Fruit fly (Drosophila melanogaster): ENCODE data around the gene CG16713.

The CG16713 gene

dm6 chr2L:3662307-3662795 is 32.9 kb downstream of the CG16713 start, which contains the start of gene Drgx (continued):
- TF ChIP-seq nerfin-2 (GFP tag; IDR thresholded peaks at IDR 0.05; ENCODE audit: partially characterized antibody) (peak; percentile 17; the same call in 1 of the 2 replicates), CG4617 (GFP tag; optimal IDR thresholded peaks at IDR 0.05; ENCODE audit: borderline replicate concordance) (no peak), chif (GFP tag; optimal IDR thresholded peaks at IDR 0.05) (no peak), B-H2 (GFP tag; optimal IDR thresholded peaks at IDR 0.05) (no peak), Asciz (GFP tag; optimal IDR thresholded peaks at IDR 0.05) (no peak), CG4424 (GFP tag; optimal IDR thresholded peaks at IDR 0.05) (no peak), CG11504 (tag; optimal IDR thresholded peaks at IDR 0.05) (no peak), CG31365 (tag; optimal IDR thresholded peaks at IDR 0.05) (no peak), jing (GFP tag; optimal IDR thresholded peaks at IDR 0.05) (no peak), CG1832 (GFP tag; optimal IDR thresholded peaks at IDR 0.05) (peak; percentile 93), CG4820 (GFP tag; optimal IDR thresholded peaks at IDR 0.05) (no peak), Med (GFP tag) (no peak), CG2712 (tag; optimal IDR thresholded peaks at IDR 0.05) (no peak), en (GFP tag; optimal IDR thresholded peaks at IDR 0.05) (no peak), ase (GFP tag; IDR thresholded peaks at IDR 0.05) (no peak), grau (tag; optimal IDR thresholded peaks at IDR 0.05) (no peak), gro (GFP tag; optimal IDR thresholded peaks at IDR 0.05) (no peak), exex (tag; optimal IDR thresholded peaks at IDR 0.05) (no peak), ci (GFP tag; IDR thresholded peaks at IDR 0.05) (no peak), CG10366 (GFP tag; IDR thresholded peaks at IDR 0.05) (no peak), cg (GFP tag; optimal IDR thresholded peaks at IDR 0.05) (peak; percentile 11), CG10209 (GFP tag; optimal IDR thresholded peaks at IDR 0.05) (no peak), CG10321 (GFP tag; IDR thresholded peaks at IDR 0.05) (peak; percentile 93), maf-S (GFP tag; optimal IDR thresholded peaks at IDR 0.05) (no peak), sisA (GFP tag; IDR thresholded peaks at IDR 0.05) (no peak), CG12219 (GFP tag; optimal IDR thresholded peaks at IDR 0.05) (no peak), odd (GFP tag; optimal IDR thresholded peaks at IDR 0.05) (no peak), CrebB (tag; optimal IDR thresholded peaks at IDR 0.05) (no peak), CG12299 (tag; optimal IDR thresholded peaks at IDR 0.05) (no peak), PHDP (tag; optimal IDR thresholded peaks at IDR 0.05) (no peak), CoRest (tag; optimal IDR thresholded peaks at IDR 0.05) (peak; percentile 6), Adf1 (GFP tag; IDR thresholded peaks at IDR 0.05) (peak; percentile 96), bowl (GFP tag; IDR thresholded peaks at IDR 0.05) (no peak), CG9215 (GFP tag; IDR thresholded peaks at IDR 0.05) (no peak), Trl (optimal IDR thresholded peaks at IDR 0.05) (peak; percentile 37 to 58), Trl (GFP tag; optimal IDR thresholded peaks at IDR 0.05) (no peak), CG15479 (GFP tag; optimal IDR thresholded peaks at IDR 0.05) (peak; percentile 24), H15 (GFP tag; IDR thresholded peaks at IDR 0.05) (no peak), ato (GFP tag; IDR thresholded peaks at IDR 0.05; ENCODE audit: partially characterized antibody) (0 out of 2 replicates have a peak, but pooled peaks have one; percentile 12), Nf-YB (GFP tag; optimal IDR thresholded peaks at IDR 0.05) (peak; percentile 98), Hsf (GFP tag; optimal IDR thresholded peaks at IDR 0.05) (no peak), E2f2 (GFP tag; IDR thresholded peaks at IDR 0.05) (no peak), Vsx1 (GFP tag; optimal IDR thresholded peaks at IDR 0.05) (no peak), ewg (GFP tag; optimal IDR thresholded peaks at IDR 0.05) (peak; percentile 97), schlank (tag; optimal IDR thresholded peaks at IDR 0.05) (no peak), unpg (GFP tag; optimal IDR thresholded peaks at IDR 0.05) (no peak), CG6654 (GFP tag; optimal IDR thresholded peaks at IDR 0.05) (no peak), CG12391 (tag; optimal IDR thresholded peaks at IDR 0.05) (no peak), nerfin-1 (tag; optimal IDR thresholded peaks at IDR 0.05) (peak; percentile 64), CG10543 (GFP tag; optimal IDR thresholded peaks at IDR 0.05) (no peak)
